Worm (Caenorhabditis elegans) whole organism, L4 larva: Measurements from ENCODE around the gene faxc-1.

Experiments used
- ceh-32 ChIP-seq: sonication (generic microtip); optimal IDR thresholded peaks from 2 replicates; lab custom pipeline; 2016; ENCODE audit warnings: mild to moderate bottlenecking, missing genetic modification characterization, missing compliant biosample characterization; ENCODE audit not compliant: poor library complexity
- fos-1 ChIP-seq: fragments of 150-350 bp; optimal IDR thresholded peaks from 2 replicates; lab custom pipeline; 2014; ENCODE audit warnings: missing biosample characterization, missing genetic modification characterization
- mxl-3 ChIP-seq: fragments of 200-800 bp; sonication (Bioruptor generic); optimal IDR thresholded peaks from 2 replicates; lab custom pipeline; 2018; ENCODE audit warnings: mild to moderate bottlenecking, missing genetic modification characterization, missing compliant biosample characterization
- nhr-11 ChIP-seq: fragments of 150-350 bp; optimal IDR thresholded peaks from 2 replicates; lab custom pipeline; 2014; ENCODE audit warnings: missing biosample characterization, missing genetic modification characterization
- zag-1 ChIP-seq: fragments of 150-350 bp; optimal IDR thresholded peaks from 2 replicates; lab custom pipeline; 2014; ENCODE audit warnings: missing biosample characterization, missing genetic modification characterization

- no peak for TF ChIP-seq nhr-11 (tag; lab: Kevin White, UChicago)
- TF ChIP-seq ceh-32 = no peak
- no peak for TF ChIP-seq zag-1 (tag; lab: Kevin White, UChicago)
- TF ChIP-seq fos-1 (tag; lab: Kevin White, UChicago) = no peak
- no peak for TF ChIP-seq mxl-3 (GFP tag; lab: Kevin White, UChicago)
Measured at ce11 chrII:12239449-12239848, 24.5 kb upstream of the faxc-1 start.
